Worm (Caenorhabditis elegans): Measurements from ENCODE around the gene nhr-17.

The nhr-17 gene

DNA sequence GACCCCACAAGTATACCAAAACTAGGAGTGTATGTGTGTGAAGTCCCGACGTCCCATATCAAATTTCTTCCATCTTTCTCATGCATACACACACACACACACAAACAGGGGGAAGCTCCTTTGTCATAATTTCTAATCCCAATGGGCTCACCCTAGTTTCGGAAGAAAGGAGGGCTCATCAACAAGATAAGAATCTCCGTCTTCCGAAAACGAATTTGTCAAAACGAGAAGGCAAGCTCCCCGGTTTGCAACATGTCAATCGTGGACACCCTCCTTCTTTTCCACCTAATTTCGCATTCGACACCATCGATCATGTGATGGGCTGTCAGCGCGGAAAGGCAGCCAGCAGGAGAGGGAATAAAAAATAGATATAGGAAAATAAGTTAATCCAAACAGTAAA lies 22.7 kb upstream of the nhr-17 start (continued):
- no peak for TF ChIP-seq aptf-3 (GFP tag; IDR thresholded peaks at IDR 0.05)
- TF ChIP-seq zim-3 (tag; optimal IDR thresholded peaks at IDR 0.05) = no peak
- TF ChIP-seq egrh-3 (GFP tag; IDR thresholded peaks at IDR 0.05) = no peak
- no peak for TF ChIP-seq chd-7 (tag; optimal IDR thresholded peaks at IDR 0.05)
- TF ChIP-seq tbp1 (GFP tag; optimal IDR thresholded peaks at IDR 0.05) = peak; percentile 21
- TF ChIP-seq F37B4.10 (GFP tag; IDR thresholded peaks at IDR 0.05) = no peak
- TF ChIP-seq ccch-3 (GFP tag; optimal IDR thresholded peaks at IDR 0.05) = no peak

DNA sequence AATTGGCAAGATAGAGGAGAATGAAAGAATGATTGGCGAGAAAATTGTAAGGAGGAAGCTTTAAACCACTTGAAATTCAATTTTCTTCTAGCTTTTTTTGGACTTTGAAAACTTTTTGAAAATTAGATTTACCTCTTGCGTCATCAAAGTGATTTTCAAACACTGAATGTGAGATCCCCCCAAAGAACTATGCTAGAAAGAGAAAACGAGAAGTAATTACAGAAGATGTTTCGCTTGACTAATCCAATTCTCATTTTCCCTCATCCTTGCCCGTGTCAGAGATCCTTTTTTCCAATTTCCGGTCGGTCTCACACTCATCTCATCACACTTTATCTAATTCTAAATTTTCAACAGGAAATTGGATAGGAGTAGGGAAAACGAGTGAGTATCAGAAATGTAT lies 22.2 kb upstream of the nhr-17 start:
- TF ChIP-seq F37B4.10 (GFP tag; IDR thresholded peaks at IDR 0.05) = no peak
- no peak for TF ChIP-seq hlh-12 (tag; optimal IDR thresholded peaks at IDR 0.05)
- TF ChIP-seq die-1 (tag; optimal IDR thresholded peaks at IDR 0.05) = no peak
- TF ChIP-seq lin-26 (GFP tag; IDR thresholded peaks at IDR 0.05) = no peak
- TF ChIP-seq fkh-3 (tag; optimal IDR thresholded peaks at IDR 0.05) = no peak
- no peak for TF ChIP-seq ccch-3 (GFP tag; optimal IDR thresholded peaks at IDR 0.05)
- no peak for TF ChIP-seq nfyb-1 (GFP tag; IDR thresholded peaks at IDR 0.05)
- TF ChIP-seq gei-17 (GFP tag; optimal IDR thresholded peaks at IDR 0.05) = no peak
- no peak for TF ChIP-seq F39B2.1 (GFP tag; IDR thresholded peaks at IDR 0.05)
- TF ChIP-seq akir-1 (GFP tag; optimal IDR thresholded peaks at IDR 0.05) = no peak
- TF ChIP-seq Y53G8AR.9 (GFP tag; conservative IDR thresholded peaks at IDR 0.05) = no peak
- TF ChIP-seq ceh-40 (GFP tag; IDR thresholded peaks at IDR 0.05) = no peak

DNA sequence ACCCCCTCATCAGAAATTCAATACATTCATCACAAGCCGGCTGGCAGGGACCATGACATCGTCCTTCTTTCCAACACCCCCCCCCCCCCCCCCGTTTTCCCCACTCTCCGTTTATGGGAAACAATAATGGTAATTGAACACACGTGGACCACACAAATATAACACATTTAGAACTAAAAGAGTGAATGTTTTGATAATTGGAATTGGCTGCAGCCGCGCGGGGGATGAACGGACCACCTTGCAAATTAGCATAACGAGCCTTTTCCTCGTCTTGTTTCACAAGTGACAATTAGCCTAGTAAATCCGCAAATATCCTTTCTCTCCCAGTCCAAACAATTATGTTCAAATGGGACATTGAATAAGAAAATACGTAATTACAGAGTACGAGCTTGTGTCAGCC lies 21.0 kb upstream of the nhr-17 start:
- no peak for TF ChIP-seq snpc-1.3 (tag; optimal IDR thresholded peaks at IDR 0.05; ENCODE audit: insufficient read depth)
- TF ChIP-seq zfh-2 (GFP tag; conservative IDR thresholded peaks at IDR 0.05) = 0 out of 2 replicates have a peak, but pooled peaks have one; percentile 10

DNA sequence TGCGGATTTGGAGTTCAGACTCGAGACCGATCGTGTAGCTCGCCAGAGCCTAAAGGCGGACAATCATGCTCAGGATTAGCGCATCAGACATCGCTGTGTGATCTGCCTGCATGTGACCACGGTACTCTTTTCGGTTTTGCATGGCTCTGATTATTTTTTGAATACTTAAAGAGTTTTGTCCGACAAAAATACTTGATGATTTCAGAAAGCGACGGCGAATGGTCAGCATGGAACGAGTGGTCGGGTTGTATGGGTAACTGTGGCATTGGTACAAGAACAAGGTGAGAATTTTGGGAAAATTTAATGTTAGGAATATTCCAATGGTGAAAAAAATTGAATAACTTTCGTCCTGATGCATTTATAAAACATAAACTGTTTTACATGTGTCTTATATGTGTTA lies 19.8 kb upstream of the nhr-17 start:
- TF ChIP-seq F49E8.2 (tag; optimal IDR thresholded peaks at IDR 0.05; ENCODE audit: insufficient read depth) = no peak
- no peak for TF ChIP-seq ekl-4 (GFP tag; IDR thresholded peaks at IDR 0.05)
- no peak for TF ChIP-seq C06A6.2 (GFP tag; conservative IDR thresholded peaks at IDR 0.05)
- no peak for TF ChIP-seq Y53G8AR.9 (GFP tag; conservative IDR thresholded peaks at IDR 0.05)
- no peak for TF ChIP-seq hsf-1 (GFP tag; IDR thresholded peaks at IDR 0.05)
- no peak for TF ChIP-seq mxl-1 (tag; optimal IDR thresholded peaks at IDR 0.05)
- TF ChIP-seq chd-7 (tag; optimal IDR thresholded peaks at IDR 0.05) = no peak
- no peak for TF ChIP-seq F23B12.7 (tag; optimal IDR thresholded peaks at IDR 0.05; ENCODE audit: insufficient read depth)
- no peak for TF ChIP-seq F57C9.4 (tag; optimal IDR thresholded peaks at IDR 0.05)
- no peak for TF ChIP-seq lsl-1 (GFP tag; optimal IDR thresholded peaks at IDR 0.05)
- no peak for TF ChIP-seq atf-7 (tag; optimal IDR thresholded peaks at IDR 0.05)
- TF ChIP-seq lin-35 (GFP tag; optimal IDR thresholded peaks at IDR 0.05) = no peak
- no peak for TF ChIP-seq unc-62 (GFP tag; optimal IDR thresholded peaks at IDR 0.05)
- no peak for TF ChIP-seq Y95B8A.8 (GFP tag; IDR thresholded peaks at IDR 0.05)
- no peak for TF ChIP-seq dox-1 (GFP tag; IDR thresholded peaks at IDR 0.05)
- TF ChIP-seq ztf-28 (GFP tag; IDR thresholded peaks at IDR 0.05) = no peak
- TF ChIP-seq snpc-4 (GFP tag; optimal IDR thresholded peaks at IDR 0.05) = no peak
- TF ChIP-seq snpc-4 (tag; optimal IDR thresholded peaks at IDR 0.05) = no peak
- TF ChIP-seq somi-1 (GFP tag; optimal IDR thresholded peaks at IDR 0.05) = no peak

All from whole organism, young adult.